Worm (Caenorhabditis elegans): ENCODE data around the gene clec-147.

clec-147 gene

ce11 chrII:14495341-14495740 lies 42.3 kb downstream of the clec-147 start (continued):
- no peak for TF ChIP-seq ztf-11 (tag; optimal IDR thresholded peaks at IDR 0.05)
- no peak for TF ChIP-seq zfp-3 (GFP tag; conservative IDR thresholded peaks at IDR 0.05)
- peak; percentile 96 for TF ChIP-seq aha-1 (tag)
- no peak for TF ChIP-seq Y105C5A.15 (GFP tag; IDR thresholded peaks at IDR 0.05)
- no peak for TF ChIP-seq daf-12 (tag; optimal IDR thresholded peaks at IDR 0.05)
- no peak for TF ChIP-seq ceh-20 (GFP tag; IDR thresholded peaks at IDR 0.05)
- TF ChIP-seq lim-7 (GFP tag; IDR thresholded peaks at IDR 0.05): no peak
- TF ChIP-seq Y75B8A.6 (GFP tag; IDR thresholded peaks at IDR 0.05): no peak
- TF ChIP-seq egl-43 (GFP tag; IDR thresholded peaks at IDR 0.05): no peak
- no peak for TF ChIP-seq nhr-102 (tag; optimal IDR thresholded peaks at IDR 0.05)
- no peak for TF ChIP-seq F37D6.2 (tag; optimal IDR thresholded peaks at IDR 0.05)
- no peak for TF ChIP-seq unc-130 (GFP tag; optimal IDR thresholded peaks at IDR 0.05)
- no peak for TF ChIP-seq F49E8.2 (tag; optimal IDR thresholded peaks at IDR 0.05; ENCODE audit: borderline replicate concordance)
- TF ChIP-seq fkh-10 (GFP tag; optimal IDR thresholded peaks at IDR 0.05): no peak
- no peak for TF ChIP-seq egl-27 (tag; optimal IDR thresholded peaks at IDR 0.05)
- no peak for TF ChIP-seq dmd-8 (GFP tag; IDR thresholded peaks at IDR 0.05)
- peak; percentile 40 for TF ChIP-seq mxl-3 (GFP tag; optimal IDR thresholded peaks at IDR 0.05)
- no peak for TF ChIP-seq attf-4 (tag; optimal IDR thresholded peaks at IDR 0.05)
- TF ChIP-seq ceh-32 (tag; optimal IDR thresholded peaks at IDR 0.05; ENCODE audit: poor library complexity): no peak
- no peak for TF ChIP-seq spr-3 (GFP tag; optimal IDR thresholded peaks at IDR 0.05)
- TF ChIP-seq pqm-1 (tag; optimal IDR thresholded peaks at IDR 0.05): no peak
- TF ChIP-seq mdl-1 (tag; optimal IDR thresholded peaks at IDR 0.05): peak in 1 of 2 experiments; percentile 48
- TF ChIP-seq daf-16 (GFP tag; optimal IDR thresholded peaks at IDR 0.05): no peak
- TF ChIP-seq daf-16 (tag; optimal IDR thresholded peaks at IDR 0.05): peak; percentile 0
- TF ChIP-seq unc-39 (tag; optimal IDR thresholded peaks at IDR 0.05): no peak
- TF ChIP-seq zip-11 (GFP tag; IDR thresholded peaks at IDR 0.05): no peak
- TF ChIP-seq saeg-2 (GFP tag; IDR thresholded peaks at IDR 0.05): no peak
- TF ChIP-seq cey-2 (tag; optimal IDR thresholded peaks at IDR 0.05; ENCODE audit: borderline replicate concordance, insufficient read depth): no peak
- no peak for TF ChIP-seq dmd-9 (GFP tag; IDR thresholded peaks at IDR 0.05)
- TF ChIP-seq ztf-7 (tag; optimal IDR thresholded peaks at IDR 0.05): no peak
- no peak for TF ChIP-seq nhr-10 (tag; optimal IDR thresholded peaks at IDR 0.05)
- no peak for TF ChIP-seq nhr-41 (GFP tag; IDR thresholded peaks at IDR 0.05)
- no peak for TF ChIP-seq daf-8 (GFP tag; IDR thresholded peaks at IDR 0.05)
- TF ChIP-seq ces-1 (GFP tag; optimal IDR thresholded peaks at IDR 0.05): no peak
- no peak for TF ChIP-seq lin-13 (GFP tag; optimal IDR thresholded peaks at IDR 0.05)
- TF ChIP-seq zfp-2 (tag; optimal IDR thresholded peaks at IDR 0.05): no peak
- peak in 1 of 2 experiments; percentile 13 for TF ChIP-seq lsy-2 (tag; optimal IDR thresholded peaks at IDR 0.05)
- TF ChIP-seq ctbp-1 (GFP tag; IDR thresholded peaks at IDR 0.05): no peak
- TF ChIP-seq hlh-11 (tag; optimal IDR thresholded peaks at IDR 0.05): peak; percentile 43
- no peak for TF ChIP-seq nhr-111 (GFP tag; optimal IDR thresholded peaks at IDR 0.05)
- no peak for TF ChIP-seq pha-4 (GFP tag; IDR thresholded peaks at IDR 0.05)
- TF ChIP-seq pha-4 (tag; optimal IDR thresholded peaks at IDR 0.05): no peak
- TF ChIP-seq ama-1 (optimal IDR thresholded peaks at IDR 0.05): peak; percentile 4
- TF ChIP-seq skn-1 (tag; optimal IDR thresholded peaks at IDR 0.05): no peak
- no peak for TF ChIP-seq lin-39 (tag; optimal IDR thresholded peaks at IDR 0.05)
- TF ChIP-seq nhr-11 (tag; optimal IDR thresholded peaks at IDR 0.05): no peak
- TF ChIP-seq T26A8.4 (GFP tag; IDR thresholded peaks at IDR 0.05): no peak
- no peak for TF ChIP-seq zag-1 (tag; optimal IDR thresholded peaks at IDR 0.05)
- TF ChIP-seq set-16 (GFP tag; IDR thresholded peaks at IDR 0.05): no peak
- no peak for TF ChIP-seq lin-15B (tag; optimal IDR thresholded peaks at IDR 0.05)
- TF ChIP-seq dpl-1 (GFP tag; optimal IDR thresholded peaks at IDR 0.05): no peak
- peak; percentile 20 for TF ChIP-seq nhr-48 (tag; optimal IDR thresholded peaks at IDR 0.05)
- no peak for TF ChIP-seq daf-19 (GFP tag; conservative IDR thresholded peaks at IDR 0.05)
- no peak for TF ChIP-seq rbr-2 (tag; optimal IDR thresholded peaks at IDR 0.05)
